Fruit fly (Drosophila melanogaster): Measurements from ENCODE around the gene Nepl14.

The Nepl14 gene

dm6 chr3R:22717863-22718262, 45.6 kb downstream of the Nepl14 start:
- TF ChIP-seq CG6276 (GFP tag; optimal IDR thresholded peaks at IDR 0.05) (no peak), Sox14 (GFP tag; optimal IDR thresholded peaks at IDR 0.05) (no peak), achi (GFP tag; optimal IDR thresholded peaks at IDR 0.05) (no peak), CG3032 (tag; optimal IDR thresholded peaks at IDR 0.05) (no peak), Ets96B (tag; optimal IDR thresholded peaks at IDR 0.05) (no peak), Ets21C (GFP tag; optimal IDR thresholded peaks at IDR 0.05) (no peak), Lpt (GFP tag; optimal IDR thresholded peaks at IDR 0.05) (no peak), vri (GFP tag; optimal IDR thresholded peaks at IDR 0.05) (no peak), CG10669 (GFP tag; optimal IDR thresholded peaks at IDR 0.05) (no peak), CG15336 (GFP tag; IDR thresholded peaks at IDR 0.05) (no peak), esn (GFP tag; optimal IDR thresholded peaks at IDR 0.05) (no peak), Met (GFP tag; optimal IDR thresholded peaks at IDR 0.05) (no peak), salr (GFP tag; optimal IDR thresholded peaks at IDR 0.05) (no peak), fd85E (GFP tag; optimal IDR thresholded peaks at IDR 0.05) (no peak)

Measured in whole organism, prepupa.